Fruit fly (Drosophila melanogaster) whole organism, embryonic: Measurements from ENCODE around the gene NPF.

Experiments used
- Antp ChIP-seq: fragments of 200-800 bp; sonication (Bioruptor generic); optimal IDR thresholded peaks from 3 replicates; lab custom pipeline; 2016; ENCODE audit warnings: missing biosample characterization, missing genetic modification characterization
- Bgb ChIP-seq: fragments of 200-800 bp; sonication (Bioruptor generic); IDR thresholded peaks from 2 replicates; pipeline ENCODE4 v1.3.6; 2022; ENCODE audit warnings: missing biosample characterization, missing genetic modification characterization; ENCODE audit not compliant: partially characterized antibody
- Blimp-1 ChIP-seq: fragments of 200-800 bp; sonication (Bioruptor generic); optimal IDR thresholded peaks from 3 replicates; lab custom pipeline; 2018; ENCODE audit warnings: missing biosample characterization, missing genetic modification characterization, mild to moderate bottlenecking, moderate library complexity, missing genetic modification reagents
- CG11247 ChIP-seq: fragments of 200-800 bp; sonication (Bioruptor generic); IDR thresholded peaks from 2 replicates; pipeline ENCODE4 v1.3.6; 2022; ENCODE audit warnings: missing biosample characterization, missing genetic modification characterization
- CG12236 ChIP-seq: fragments of 200-800 bp; sonication (Bioruptor generic); optimal IDR thresholded peaks from 2 replicates; lab custom pipeline; 2016; ENCODE audit warnings: missing biosample characterization, missing genetic modification characterization
- CG12769 ChIP-seq: fragments of 200-800 bp; sonication (Bioruptor generic); optimal IDR thresholded peaks from 2 replicates; lab custom pipeline; 2019; ENCODE audit warnings: missing biosample characterization, mild to moderate bottlenecking, missing genetic modification characterization, moderate library complexity
- CG13894 ChIP-seq: fragments of 200-800 bp; sonication (Bioruptor generic); optimal IDR thresholded peaks from 3 replicates; lab custom pipeline; 2018; ENCODE audit warnings: missing biosample characterization, mild to moderate bottlenecking, missing genetic modification characterization, moderate library complexity
- CG14965 ChIP-seq: fragments of 200-800 bp; sonication (Bioruptor generic); optimal IDR thresholded peaks from 2 replicates; lab custom pipeline; 2016; ENCODE audit warnings: missing biosample characterization, missing genetic modification characterization, borderline replicate concordance
- CG15269 ChIP-seq: fragments of 200-800 bp; sonication (Bioruptor generic); optimal IDR thresholded peaks from 2 replicates; lab custom pipeline; 2018; ENCODE audit warnings: missing biosample characterization, mild to moderate bottlenecking, missing genetic modification characterization, moderate library complexity
- CG17385 ChIP-seq: fragments of 200-800 bp; sonication (Bioruptor generic); optimal IDR thresholded peaks from 3 replicates; lab custom pipeline; 2018; ENCODE audit warnings: missing biosample characterization, mild to moderate bottlenecking, missing genetic modification characterization
- CG2712 ChIP-seq: fragments of 200-800 bp; optimal IDR thresholded peaks from 3 replicates; lab custom pipeline; 2019; ENCODE audit warnings: missing biosample characterization, mild to moderate bottlenecking, missing genetic modification characterization, moderate library complexity
- D ChIP-seq, 2 experiments: fragments of 200-800 bp in 1 of 2; fragments of >200 bp in 1 of 2; sonication (Bioruptor generic) in 1 of 2; optimal IDR thresholded peaks; 2 replicates in 1 of 2; 3 replicates in 1 of 2; lab custom pipeline; 2017; ENCODE audit warnings: mild to moderate bottlenecking in 1 of 2, missing biosample characterization in 1 of 2, missing genetic modification characterization in 1 of 2, missing genetic modification reagents in 1 of 2
- Deaf1 ChIP-seq: fragments of 200-800 bp; optimal IDR thresholded peaks from 3 replicates; lab custom pipeline; 2019; ENCODE audit warnings: missing biosample characterization, mild to moderate bottlenecking, missing genetic modification characterization, moderate library complexity
- Ets65A ChIP-seq: fragments of 200-800 bp; sonication (Bioruptor generic); peaks from one replicate; lab custom pipeline; 2016; ENCODE audit warnings: missing biosample characterization, missing genetic modification characterization
- HHEX ChIP-seq: fragments of 200-800 bp; sonication (Bioruptor generic); optimal IDR thresholded peaks from 3 replicates; lab custom pipeline; 2017; ENCODE audit warnings: missing biosample characterization, mild to moderate bottlenecking, missing genetic modification characterization, missing genetic modification reagents
- Med ChIP-seq: fragments of 200-800 bp; sonication (Bioruptor generic); peaks from one replicate; lab custom pipeline; 2016; ENCODE audit warnings: missing biosample characterization, missing genetic modification characterization, mild to moderate bottlenecking, inconsistent platforms, moderate library complexity
- NfI ChIP-seq: fragments of 200-800 bp; sonication (Bioruptor generic); optimal IDR thresholded peaks from 3 replicates; lab custom pipeline; 2018; ENCODE audit warnings: missing biosample characterization, mild to moderate bottlenecking, missing genetic modification characterization, moderate library complexity
- Pdp1 ChIP-seq, 2 experiments: fragments of 200-800 bp; sonication (Bioruptor generic); optimal IDR thresholded peaks; 3 replicates each; lab custom pipeline; 2016; ENCODE audit warnings: missing biosample characterization in 2 of 2, missing genetic modification characterization in 2 of 2, mild to moderate bottlenecking in 1 of 2, moderate library complexity in 1 of 2
- Vsx1 ChIP-seq: fragments of 200-800 bp; sonication (Bioruptor generic); optimal IDR thresholded peaks from 2 replicates; lab custom pipeline; 2017; ENCODE audit warnings: missing biosample characterization, mild to moderate bottlenecking, missing genetic modification characterization, missing genetic modification reagents
- aop ChIP-seq: fragments of 200-800 bp; sonication (Bioruptor generic); IDR thresholded peaks from 2 replicates; pipeline ENCODE4 v1.3.6; 2022; ENCODE audit warnings: missing biosample characterization, missing genetic modification characterization
- cas ChIP-seq: fragments of 200-800 bp; sonication (Bioruptor generic); IDR thresholded peaks from 2 replicates; pipeline ENCODE4 v1.3.6; 2022; ENCODE audit warnings: missing biosample characterization, missing genetic modification characterization
- chinmo ChIP-seq: fragments of 200-800 bp; sonication (Bioruptor generic); IDR thresholded peaks from 4 replicates; pipeline ENCODE4 v1.3.6; 2022; ENCODE audit warnings: missing biosample characterization, missing genetic modification characterization; ENCODE audit not compliant: partially characterized antibody
- ci ChIP-seq: fragments of 200-800 bp; sonication (Bioruptor generic); IDR thresholded peaks from 3 replicates; pipeline ENCODE4 v1.3.6; 2022; ENCODE audit warnings: missing biosample characterization, missing genetic modification characterization
- crc ChIP-seq: fragments of 200-800 bp; sonication (Bioruptor generic); optimal IDR thresholded peaks from 2 replicates; lab custom pipeline; 2016; ENCODE audit warnings: missing biosample characterization, missing genetic modification characterization
- en ChIP-seq: fragments of 200-800 bp; sonication (Bioruptor generic); optimal IDR thresholded peaks from 2 replicates; lab custom pipeline; 2016; ENCODE audit warnings: missing biosample characterization, missing genetic modification characterization
- gce ChIP-seq: fragments of 200-800 bp; sonication (Bioruptor generic); IDR thresholded peaks from 3 replicates; pipeline ENCODE4 v1.3.6; 2022; ENCODE audit warnings: missing biosample characterization, missing genetic modification characterization
- grn ChIP-seq: fragments of 200-800 bp; sonication (Bioruptor generic); optimal IDR thresholded peaks from 3 replicates; lab custom pipeline; 2017; ENCODE audit warnings: missing biosample characterization, missing genetic modification characterization
- p53 ChIP-seq: fragments of 200-800 bp; sonication (Bioruptor generic); optimal IDR thresholded peaks from 2 replicates; lab custom pipeline; 2016; ENCODE audit warnings: missing biosample characterization, missing genetic modification characterization
- pho ChIP-seq: fragments of 200-800 bp; sonication (Bioruptor generic); optimal IDR thresholded peaks from 2 replicates; lab custom pipeline; 2016; ENCODE audit warnings: missing biosample characterization, missing genetic modification characterization
- scrt ChIP-seq: fragments of 200-800 bp; sonication (Bioruptor generic); optimal IDR thresholded peaks from 2 replicates; lab custom pipeline; 2018; ENCODE audit warnings: missing biosample characterization, mild to moderate bottlenecking, missing genetic modification characterization, moderate library complexity
- sd ChIP-seq: fragments of 200-800 bp; sonication (Bioruptor generic); optimal IDR thresholded peaks from 3 replicates; lab custom pipeline; 2018; ENCODE audit warnings: missing biosample characterization, mild to moderate bottlenecking, missing genetic modification characterization, moderate library complexity
- vfl ChIP-seq: fragments of 200-800 bp; sonication (Bioruptor generic); optimal IDR thresholded peaks from 2 replicates; lab custom pipeline; 2016; ENCODE audit warnings: missing biosample characterization, missing genetic modification characterization
- vvl ChIP-seq: fragments of 200-800 bp; sonication (Bioruptor generic); IDR thresholded peaks from 2 replicates; pipeline ENCODE4 v1.3.6; 2022; ENCODE audit warnings: missing biosample characterization, missing genetic modification characterization
- wdn ChIP-seq: fragments of 200-800 bp; sonication (Bioruptor generic); IDR thresholded peaks from 2 replicates; pipeline ENCODE4 v1.3.6; 2022; ENCODE audit warnings: missing biosample characterization, missing genetic modification characterization
- zfh1 ChIP-seq: fragments of 200-800 bp; sonication (Bioruptor generic); IDR thresholded peaks from 3 replicates; pipeline ENCODE4 v1.3.6; 2022; ENCODE audit warnings: missing biosample characterization, missing genetic modification characterization

The NPF gene

dm6 chr3R:16600735-16601134 lies 8.3 kb upstream of the NPF start:
- TF ChIP-seq grn (peak; percentile 64), CG15269 (tag; lab: Kevin White, UChicago) (peak; percentile 19), ci (GFP tag; lab: Robert Waterston, UW) (no peak), chinmo (GFP tag; lab: Robert Waterston, UW) (0 out of 4 replicates have a peak, but pooled peaks have one; percentile 10), Antp (GFP tag; lab: Kevin White, UChicago) (no peak), Blimp-1 (peak; percentile 55), sd (tag; lab: Kevin White, UChicago) (peak; percentile 16)

dm6 chr3R:16604715-16605114 lies 4.3 kb upstream of the NPF start, which contains the start of gene CG10345:
CG10345 (minus strand) TSS chr3R:16604861.
- TF ChIP-seq CG12769 (tag; lab: Kevin White, UChicago), result peak; percentile 38
- TF ChIP-seq Med (GFP tag; lab: Kevin White, UChicago), result peak; percentile 47
- no peak for TF ChIP-seq aop (GFP tag; lab: Robert Waterston, UW)
- peak; percentile 56 for TF ChIP-seq CG13894 (tag; lab: Kevin White, UChicago)
- no peak for TF ChIP-seq pho (GFP tag; lab: Kevin White, UChicago)
- TF ChIP-seq chinmo (GFP tag; lab: Robert Waterston, UW), result 0 out of 4 replicates have a peak, but pooled peaks have one; percentile 39
- TF ChIP-seq Deaf1 (tag; lab: Kevin White, UChicago), result peak; percentile 85
- TF ChIP-seq Ets65A (GFP tag; lab: Kevin White, UChicago), result no peak

dm6 chr3R:16605929-16606328 lies 3.1 kb upstream of the NPF start:
- TF ChIP-seq CG11247 (GFP tag; lab: Robert Waterston, UW) (no peak), cas (GFP tag; lab: Robert Waterston, UW) (no peak), en (no peak), CG14965 (GFP tag; lab: Kevin White, UChicago) (no peak), vfl (no peak), HHEX (GFP tag; lab: Kevin White, UChicago) (no peak), NfI (GFP tag; lab: Kevin White, UChicago) (no peak), scrt (GFP tag; lab: Kevin White, UChicago) (peak; percentile 75), CG17385 (no peak), chinmo (GFP tag; lab: Robert Waterston, UW) (no peak), Pdp1 (GFP tag; optimal IDR thresholded peaks at IDR 0.05; lab: Kevin White, UChicago) (peak in 1 of 2 experiments; percentile 92), Bgb (GFP tag; lab: Robert Waterston, UW) (no peak)

DNA sequence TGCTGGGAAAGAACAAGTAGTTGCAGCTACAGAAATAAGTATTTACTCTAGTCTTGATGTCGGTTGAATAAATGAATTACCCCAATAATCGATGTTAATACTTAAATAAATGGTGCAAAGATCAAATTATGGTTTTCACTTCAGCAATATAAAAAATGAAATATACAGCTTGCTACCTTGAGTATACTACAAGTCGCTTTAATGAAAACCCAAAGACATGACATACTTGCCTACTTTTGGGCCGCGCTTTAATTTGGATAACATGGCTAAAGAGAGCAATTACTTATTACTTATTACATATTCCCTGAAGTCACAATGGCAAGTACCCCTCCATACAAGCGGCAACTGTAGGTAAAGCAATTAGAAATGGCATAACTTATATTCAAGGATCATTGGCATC lies 2.2 kb downstream of the NPF start:
- TF ChIP-seq crc (no peak), CG2712 (tag; lab: Kevin White, UChicago) (peak; percentile 33)

- TF ChIP-seq p53 (GFP tag; lab: Kevin White, UChicago) (no peak), wdn (no peak), Vsx1 (no peak), vvl (GFP tag; lab: Robert Waterston, UW) (no peak), zfh1 (GFP tag; lab: Robert Waterston, UW) (no peak), CG12236 (no peak), gce (GFP tag; lab: Robert Waterston, UW) (no peak), D (optimal IDR thresholded peaks at IDR 0.05; lab: Kevin White, UChicago) (no peak), D (GFP tag; optimal IDR thresholded peaks at IDR 0.05; lab: Kevin White, UChicago) (no peak)
These were observed 4.3 kb downstream of the NPF start, which contains the start of gene CG12783 for dm6 chr3R:16613300-16613699. CG12783 (minus strand) TSS chr3R:16613400.
